Fruit fly (Drosophila melanogaster) whole organism, embryonic: ENCODE data around the gene mat.
A peak's percentile ranks its signal among the peaks of the same experiment; 100 is the strongest.

Experiments used
- Bgb ChIP-seq: fragments of 200-800 bp; sonication (Bioruptor generic); IDR thresholded peaks from 2 replicates; pipeline ENCODE4 v1.3.6; 2022; ENCODE audit warnings: missing biosample characterization, missing genetic modification characterization; ENCODE audit not compliant: partially characterized antibody
- CG10431 ChIP-seq: fragments of 200-800 bp; sonication (Bioruptor generic); optimal IDR thresholded peaks from 3 replicates; lab custom pipeline; 2018; ENCODE audit warnings: missing biosample characterization, mild to moderate bottlenecking, missing genetic modification characterization
- CG11093 ChIP-seq: fragments of 200-800 bp; sonication (Bioruptor generic); IDR thresholded peaks from 3 replicates; pipeline ENCODE4 v1.3.6; 2022; ENCODE audit warnings: missing biosample characterization, missing genetic modification characterization
- CG13624 ChIP-seq: fragments of 200-800 bp; sonication (Bioruptor generic); optimal IDR thresholded peaks from 2 replicates; lab custom pipeline; 2016; ENCODE audit warnings: missing biosample characterization, missing genetic modification characterization
- CG16779 ChIP-seq: fragments of 200-800 bp; sonication (Bioruptor generic); IDR thresholded peaks from 2 replicates; pipeline ENCODE4 v1.3.6; 2022; ENCODE audit warnings: missing biosample characterization, missing genetic modification characterization
- CG17829 ChIP-seq: fragments of 200-800 bp; optimal IDR thresholded peaks from 2 replicates; lab custom pipeline; 2019; ENCODE audit warnings: missing biosample characterization, mild to moderate bottlenecking, missing genetic modification characterization, moderate library complexity
- CG17912 ChIP-seq: fragments of 200-800 bp; sonication (Bioruptor generic); optimal IDR thresholded peaks from 2 replicates; lab custom pipeline; 2018; ENCODE audit warnings: missing biosample characterization, mild to moderate bottlenecking, missing genetic modification characterization
- CG2116 ChIP-seq: fragments of 200-800 bp; sonication (Bioruptor generic); optimal IDR thresholded peaks from 3 replicates; lab custom pipeline; 2018; ENCODE audit warnings: missing biosample characterization, mild to moderate bottlenecking, missing genetic modification characterization
- CG2120 ChIP-seq: fragments of 200-800 bp; sonication (Bioruptor generic); optimal IDR thresholded peaks from 3 replicates; lab custom pipeline; 2016; ENCODE audit warnings: missing biosample characterization, missing genetic modification characterization
- CG2202 ChIP-seq: fragments of 200-800 bp; sonication (Bioruptor generic); optimal IDR thresholded peaks from 2 replicates; lab custom pipeline; 2018; ENCODE audit warnings: missing biosample characterization, mild to moderate bottlenecking, missing genetic modification characterization
- CG30403 ChIP-seq: fragments of 200-800 bp; sonication (Bioruptor generic); optimal IDR thresholded peaks from 3 replicates; lab custom pipeline; 2016; ENCODE audit warnings: missing biosample characterization, missing genetic modification characterization
- CG31441 ChIP-seq: fragments of 200-800 bp; sonication (Bioruptor generic); IDR thresholded peaks from 2 replicates; pipeline ENCODE4 v1.3.6; 2022; ENCODE audit warnings: missing biosample characterization, missing genetic modification characterization
- CG4360 ChIP-seq: fragments of 200-800 bp; sonication (Bioruptor generic); IDR thresholded peaks from 2 replicates; pipeline ENCODE4 v1.3.6; 2022; ENCODE audit warnings: missing biosample characterization, missing genetic modification characterization
- CG43689 ChIP-seq: fragments of 200-800 bp; sonication (Bioruptor generic); IDR thresholded peaks from 2 replicates; pipeline ENCODE4 v1.3.6; 2022; ENCODE audit warnings: missing biosample characterization, missing genetic modification characterization
- CG4730 ChIP-seq: fragments of 200-800 bp; sonication (Bioruptor generic); IDR thresholded peaks from 2 replicates; pipeline ENCODE4 v1.3.6; 2022; ENCODE audit warnings: missing biosample characterization, missing genetic modification characterization
- CG6175 ChIP-seq: fragments of 200-800 bp; sonication (Bioruptor generic); IDR thresholded peaks from 3 replicates; pipeline ENCODE4 v1.3.6; 2022; ENCODE audit warnings: missing biosample characterization, missing genetic modification characterization
- CG6272 ChIP-seq: fragments of 200-800 bp; sonication (Bioruptor generic); IDR thresholded peaks from 2 replicates; pipeline ENCODE4 v1.3.6; 2022; ENCODE audit warnings: missing biosample characterization, missing genetic modification characterization
- CG9876 ChIP-seq: fragments of 200-800 bp; sonication (Bioruptor generic); optimal IDR thresholded peaks from 2 replicates; lab custom pipeline; 2016; ENCODE audit warnings: missing biosample characterization, missing genetic modification characterization
- Dip3 ChIP-seq: fragments of 200-800 bp; sonication (Bioruptor generic); optimal IDR thresholded peaks from 3 replicates; lab custom pipeline; 2016; ENCODE audit warnings: missing biosample characterization, missing genetic modification characterization
- Gsc ChIP-seq: fragments of 200-800 bp; sonication (Bioruptor generic); IDR thresholded peaks from 2 replicates; pipeline ENCODE4 v1.3.6; 2022; ENCODE audit warnings: missing biosample characterization, missing genetic modification characterization
- H15 ChIP-seq: fragments of 200-800 bp; sonication (Bioruptor generic); IDR thresholded peaks from 3 replicates; pipeline ENCODE4 v1.3.6; 2022; ENCODE audit warnings: missing biosample characterization, missing genetic modification characterization
- Hey ChIP-seq: fragments of 200-800 bp; sonication (Bioruptor generic); optimal IDR thresholded peaks from 3 replicates; lab custom pipeline; 2018; ENCODE audit warnings: missing biosample characterization, mild to moderate bottlenecking, missing genetic modification characterization
- Hmr ChIP-seq: fragments of 200-800 bp; sonication (Bioruptor generic); optimal IDR thresholded peaks from 3 replicates; lab custom pipeline; 2017; ENCODE audit warnings: mild to moderate bottlenecking, missing biosample characterization, missing genetic modification reagents, missing genetic modification characterization
- Hr78 ChIP-seq, 2 experiments: fragments of 200-800 bp in 1 of 2; fragments of >200 bp in 1 of 2; sonication (Bioruptor generic) in 1 of 2; optimal IDR thresholded peaks; 2 replicates each; lab custom pipeline; 2017 to 2019; ENCODE audit warnings: missing biosample characterization in 2 of 2, missing genetic modification characterization in 2 of 2, mild to moderate bottlenecking in 1 of 2, moderate library complexity in 1 of 2
- Hsf ChIP-seq: fragments of 200-800 bp; sonication (Bioruptor generic); optimal IDR thresholded peaks from 3 replicates; lab custom pipeline; 2016; ENCODE audit warnings: missing biosample characterization, missing genetic modification characterization
- Meics ChIP-seq: fragments of 200-800 bp; sonication (Bioruptor generic); optimal IDR thresholded peaks from 2 replicates; lab custom pipeline; 2017; ENCODE audit warnings: missing biosample characterization, mild to moderate bottlenecking, missing genetic modification characterization
- NC2β ChIP-seq: fragments of 200-800 bp; sonication (Bioruptor generic); optimal IDR thresholded peaks from 2 replicates; lab custom pipeline; 2016; ENCODE audit warnings: missing biosample characterization, missing genetic modification characterization
- Neu2 ChIP-seq: fragments of 200-800 bp; sonication (Bioruptor generic); optimal IDR thresholded peaks from 3 replicates; lab custom pipeline; 2016; ENCODE audit warnings: missing biosample characterization, missing genetic modification characterization, borderline replicate concordance
- Rfx ChIP-seq: fragments of 200-800 bp; sonication (Bioruptor generic); IDR thresholded peaks from 2 replicates; pipeline ENCODE4 v1.3.6; 2022; ENCODE audit warnings: missing biosample characterization, missing genetic modification characterization
- Trl ChIP-seq, 3 experiments: fragments of >200 bp in 2 of 3; fragments of 200-800 bp in 1 of 3; sonication (Bioruptor generic) in 1 of 3; optimal IDR thresholded peaks; 2 replicates in 1 of 3; 3 replicates in 2 of 3; lab custom pipeline; 2016 to 2017; ENCODE audit warnings: missing biosample characterization in 1 of 3, missing genetic modification characterization in 1 of 3
- aop ChIP-seq: fragments of 200-800 bp; sonication (Bioruptor generic); IDR thresholded peaks from 2 replicates; pipeline ENCODE4 v1.3.6; 2022; ENCODE audit warnings: missing biosample characterization, missing genetic modification characterization
- az2 ChIP-seq: fragments of 200-800 bp; sonication (Bioruptor generic); optimal IDR thresholded peaks from 3 replicates; lab custom pipeline; 2016; ENCODE audit warnings: missing biosample characterization, missing genetic modification characterization
- corto ChIP-seq: fragments of 200-800 bp; sonication (Bioruptor generic); optimal IDR thresholded peaks from 2 replicates; lab custom pipeline; 2016; ENCODE audit warnings: missing biosample characterization, mild to moderate bottlenecking, missing genetic modification characterization, moderate library complexity
- dati ChIP-seq: fragments of 200-800 bp; sonication (Bioruptor generic); IDR thresholded peaks from 2 replicates; pipeline ENCODE4 v1.3.6; 2022; ENCODE audit warnings: missing biosample characterization, missing genetic modification characterization
- fd102C ChIP-seq: fragments of 200-800 bp; sonication (Bioruptor generic); optimal IDR thresholded peaks from 2 replicates; lab custom pipeline; 2018; ENCODE audit warnings: missing biosample characterization, mild to moderate bottlenecking, missing genetic modification characterization, moderate library complexity
- gsb-n ChIP-seq: fragments of 200-800 bp; sonication (Bioruptor generic); optimal IDR thresholded peaks from 3 replicates; lab custom pipeline; 2018; ENCODE audit warnings: missing biosample characterization, mild to moderate bottlenecking, missing genetic modification characterization
- jing ChIP-seq: fragments of 200-800 bp; sonication (Bioruptor generic); optimal IDR thresholded peaks from 2 replicates; lab custom pipeline; 2018; ENCODE audit warnings: missing biosample characterization, mild to moderate bottlenecking, missing genetic modification characterization
- kni ChIP-seq: fragments of 200-800 bp; sonication (Bioruptor generic); optimal IDR thresholded peaks from 3 replicates; lab custom pipeline; 2017; ENCODE audit warnings: mild to moderate bottlenecking, missing biosample characterization, missing genetic modification reagents, missing genetic modification characterization
- luna ChIP-seq: fragments of 200-800 bp; sonication (Bioruptor generic); optimal IDR thresholded peaks from 2 replicates; lab custom pipeline; 2016; ENCODE audit warnings: missing biosample characterization, missing genetic modification characterization
- nerfin-1 ChIP-seq: fragments of 200-800 bp; sonication (Bioruptor generic); optimal IDR thresholded peaks from 3 replicates; lab custom pipeline; 2019; ENCODE audit warnings: missing biosample characterization, mild to moderate bottlenecking, missing genetic modification characterization, moderate library complexity
- p53 ChIP-seq: fragments of 200-800 bp; sonication (Bioruptor generic); optimal IDR thresholded peaks from 2 replicates; lab custom pipeline; 2016; ENCODE audit warnings: missing biosample characterization, missing genetic modification characterization
- pan ChIP-seq, 4 experiments: fragments of >200 bp in 3 of 4; fragments of 200-800 bp in 1 of 4; sonication (Bioruptor generic) in 1 of 4; optimal IDR thresholded peaks in 3 of 4; IDR thresholded peaks in 1 of 4; 2 replicates each; pipeline versions ENCODE4 v1.3.6 to Lab custom; 2017 to 2022; ENCODE audit warnings: missing biosample characterization in 2 of 4, missing genetic modification characterization in 2 of 4, mixed read lengths in 1 of 4
- pros ChIP-seq: fragments of 200-800 bp; sonication (Bioruptor generic); optimal IDR thresholded peaks from 3 replicates; lab custom pipeline; 2019; ENCODE audit warnings: missing biosample characterization, mild to moderate bottlenecking, missing genetic modification characterization, moderate library complexity
- pum ChIP-seq: fragments of 200-800 bp; sonication (Bioruptor generic); optimal IDR thresholded peaks from 2 replicates; lab custom pipeline; 2016; ENCODE audit warnings: missing biosample characterization, missing genetic modification characterization
- shn ChIP-seq: fragments of 200-800 bp; sonication (Bioruptor generic); optimal IDR thresholded peaks from 3 replicates; lab custom pipeline; 2016; ENCODE audit warnings: missing biosample characterization, missing genetic modification characterization
- sisA ChIP-seq: fragments of 200-800 bp; sonication (Bioruptor generic); IDR thresholded peaks from 2 replicates; pipeline ENCODE4 v1.3.6; 2022; ENCODE audit warnings: missing biosample characterization, missing genetic modification characterization
- unc-4 ChIP-seq: fragments of 200-800 bp; sonication (Bioruptor generic); IDR thresholded peaks from 2 replicates; pipeline ENCODE4 v1.3.6; 2022; ENCODE audit warnings: missing biosample characterization, missing genetic modification characterization; ENCODE audit not compliant: partially characterized antibody
- vvl ChIP-seq: fragments of 200-800 bp; sonication (Bioruptor generic); IDR thresholded peaks from 2 replicates; pipeline ENCODE4 v1.3.6; 2022; ENCODE audit warnings: missing biosample characterization, missing genetic modification characterization
- zfh2 ChIP-seq: fragments of 200-800 bp; sonication (Bioruptor generic); optimal IDR thresholded peaks from 2 replicates; lab custom pipeline; 2016; ENCODE audit warnings: missing biosample characterization, missing genetic modification characterization

mat gene

DNA sequence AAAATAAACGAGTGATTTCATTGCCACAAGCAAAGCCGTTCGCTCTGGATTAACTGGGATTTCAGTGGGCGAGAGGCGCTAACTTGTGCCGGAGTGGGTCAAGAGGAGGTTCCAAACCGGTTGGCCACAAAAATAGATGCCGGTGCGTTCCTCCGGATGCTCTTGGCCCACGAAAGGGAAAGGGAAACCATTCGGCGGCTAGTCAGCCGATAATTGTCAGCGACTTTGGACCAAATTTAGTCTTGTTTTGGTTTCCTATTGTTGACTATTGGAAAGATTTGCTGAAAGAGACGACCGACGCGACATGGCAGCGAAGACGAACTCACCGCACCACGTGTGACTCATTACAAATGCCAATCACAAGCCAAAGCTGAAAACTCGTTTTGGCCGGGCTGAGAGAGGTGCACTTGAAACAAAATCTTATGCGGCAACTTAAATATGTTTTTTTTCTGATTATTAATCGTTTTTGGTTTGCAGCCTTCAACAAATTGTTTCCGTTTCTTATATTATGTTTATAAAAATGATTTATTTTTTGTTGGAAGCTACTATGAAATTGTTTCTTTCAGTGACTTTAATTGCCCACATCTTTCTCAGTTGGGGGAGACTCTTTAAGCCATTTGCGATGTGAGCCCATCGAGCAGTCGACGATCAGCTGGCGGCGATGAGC is 7.3 kb upstream of the mat start, which contains the start of gene CG34056 (continued):
- TF ChIP-seq p53 (peak; percentile 52), CG31441 (GFP tag; lab: Robert Waterston, UW) (peak; percentile 96), NC2β (GFP tag; lab: Kevin White, UChicago) (peak; percentile 64), CG30403 (GFP tag; lab: Kevin White, UChicago) (peak; percentile 93), zfh2 (GFP tag; lab: Kevin White, UChicago) (peak; percentile 75), Hsf (GFP tag; lab: Kevin White, UChicago) (peak; percentile 79), CG2120 (GFP tag; lab: Kevin White, UChicago) (peak; percentile 82), nerfin-1 (tag; lab: Kevin White, UChicago) (peak; percentile 98), CG10431 (GFP tag; lab: Kevin White, UChicago) (peak; percentile 46), CG13624 (peak; percentile 84), H15 (GFP tag; lab: Robert Waterston, UW) (peak; percentile 95), Meics (GFP tag; lab: Kevin White, UChicago) (peak; percentile 93), kni (GFP tag; lab: Kevin White, UChicago) (peak; percentile 70), CG6175 (GFP tag; lab: Robert Waterston, UW) (peak; percentile 89), shn (GFP tag; lab: Kevin White, UChicago) (peak; percentile 31), CG6272 (peak; percentile 90), Dip3 (peak; percentile 75), pum (GFP tag; lab: Kevin White, UChicago) (peak; percentile 89), Bgb (GFP tag; lab: Robert Waterston, UW) (no peak), corto (peak; percentile 96), Rfx (GFP tag; lab: Robert Waterston, UW) (peak; percentile 97), Hmr (peak; percentile 85), aop (GFP tag; lab: Robert Waterston, UW) (peak; percentile 81), CG2202 (tag; lab: Kevin White, UChicago) (peak; percentile 60), dati (GFP tag; lab: Robert Waterston, UW) (peak; percentile 86), pros (GFP tag; lab: Kevin White, UChicago) (peak; percentile 39), Trl (optimal IDR thresholded peaks at IDR 0.05; lab: Kevin White, UChicago) (peak in 1 of 2 experiments; percentile 21), Trl (GFP tag; optimal IDR thresholded peaks at IDR 0.05; lab: Kevin White, UChicago) (peak; percentile 88), Hey (tag; lab: Kevin White, UChicago) (no peak), az2 (GFP tag; lab: Kevin White, UChicago) (peak; percentile 82), vvl (GFP tag; lab: Robert Waterston, UW) (peak; percentile 99), CG16779 (GFP tag; lab: Robert Waterston, UW) (peak; percentile 76), pan (optimal IDR thresholded peaks at IDR 0.05; lab: Kevin White, UChicago) (no peak), pan (GFP tag; optimal IDR thresholded peaks at IDR 0.05 in 1 of 2, IDR thresholded peaks at IDR 0.05 in 1 of 2) (peak in 1 of 2 experiments; percentile 97), CG4730 (GFP tag; lab: Robert Waterston, UW) (peak; percentile 95), fd102C (GFP tag; lab: Kevin White, UChicago) (no peak), Hr78 (GFP tag; optimal IDR thresholded peaks at IDR 0.05; lab: Kevin White, UChicago) (peak in 1 of 2 experiments; percentile 80), sisA (GFP tag; lab: Robert Waterston, UW) (peak; percentile 93), jing (GFP tag; lab: Kevin White, UChicago) (peak; percentile 53), CG2116 (GFP tag; lab: Kevin White, UChicago) (peak; percentile 24), CG17829 (tag; lab: Kevin White, UChicago) (peak; percentile 95), CG4360 (GFP tag; lab: Robert Waterston, UW) (peak; percentile 77; the same call in 1 of the 2 replicates), Neu2 (GFP tag; lab: Kevin White, UChicago) (no peak), CG43689 (peak; percentile 82), Gsc (GFP tag; lab: Robert Waterston, UW) (peak; percentile 85; the same call in 1 of the 2 replicates), CG9876 (GFP tag; lab: Kevin White, UChicago) (no peak), CG11093 (peak; percentile 83), luna (GFP tag; lab: Kevin White, UChicago) (peak; percentile 79), CG17912 (GFP tag; lab: Kevin White, UChicago) (no peak), unc-4 (GFP tag; lab: Robert Waterston, UW) (0 out of 2 replicates have a peak, but pooled peaks have one; percentile 31), gsb-n (tag; lab: Kevin White, UChicago) (peak; percentile 91)
